Worm (Caenorhabditis elegans) whole organism, dauer: Measurements from ENCODE around the gene fipr-8.

ENCODE experiments used
- unc-62 ChIP-seq: sonication (generic microtip); optimal IDR thresholded peaks from 2 replicates; lab custom pipeline; 2017; ENCODE audit warnings: missing biosample characterization, missing genetic modification reagents, missing genetic modification characterization

Gene fipr-8

ce11 chrV:10228360-10228759 lies 11.4 kb downstream of the fipr-8 start, which contains the start of gene fipr-4:
Gene fipr-4, minus strand, starts transcription at chrV:10228460.
- no peak for TF ChIP-seq unc-62 (GFP tag; lab: Kevin White, UChicago)

- no peak for TF ChIP-seq unc-62 (GFP tag; lab: Kevin White, UChicago)
These were observed 12.4 kb downstream of the fipr-8 start, which contains the start of gene ttr-19 for ce11 chrV:10227333-10227732. Gene ttr-19, minus strand, starts transcription at chrV:10227433.

ce11 chrV:10225610-10226009 lies 14.2 kb downstream of the fipr-8 start, which contains the start of gene daf-36:
Gene daf-36, minus strand, starts transcription at chrV:10225710.
- TF ChIP-seq unc-62 (GFP tag; lab: Kevin White, UChicago), result no peak

- no peak for TF ChIP-seq unc-62 (GFP tag; lab: Kevin White, UChicago)
These were observed 15.1 kb downstream of the fipr-8 start for ce11 chrV:10224619-10225018.

ce11 chrV:10222007-10222406 lies 17.8 kb downstream of the fipr-8 start, which contains the start of gene C12D8.20:
Gene C12D8.20, plus strand, starts transcription at chrV:10222307.
- TF ChIP-seq unc-62 (GFP tag; lab: Kevin White, UChicago), result no peak

- no peak for TF ChIP-seq unc-62 (GFP tag; lab: Kevin White, UChicago)
These were observed 18.4 kb downstream of the fipr-8 start, which contains the start of the genes fipr-5 and fipr-9 for ce11 chrV:10221317-10221716. Gene fipr-5, minus strand, starts transcription at chrV:10221417. Gene fipr-9, plus strand, starts transcription at chrV:10221662.

ce11 chrV:10220605-10221004 lies 19.2 kb downstream of the fipr-8 start, which contains the start of gene C12D8.13:
Gene C12D8.13, minus strand, starts transcription at chrV:10220705.
- no peak for TF ChIP-seq unc-62 (GFP tag; lab: Kevin White, UChicago)

- no peak for TF ChIP-seq unc-62 (GFP tag; lab: Kevin White, UChicago)
These were observed 23.0 kb downstream of the fipr-8 start, which contains the start of gene ZK856.14 for ce11 chrV:10216724-10217123. Gene ZK856.14, plus strand, starts transcription at chrV:10217024.

- no peak for TF ChIP-seq unc-62 (GFP tag; lab: Kevin White, UChicago)
These were observed 27.1 kb downstream of the fipr-8 start, which contains the start of gene hpo-40 for ce11 chrV:10212627-10213026. Gene hpo-40, plus strand, starts transcription at chrV:10212927.

- TF ChIP-seq unc-62 (GFP tag; lab: Kevin White, UChicago), result no peak
These were observed 27.7 kb downstream of the fipr-8 start, which contains the start of gene zhit-3 for ce11 chrV:10212027-10212426. Gene zhit-3, minus strand, starts transcription at chrV:10212127.

- no peak for TF ChIP-seq unc-62 (GFP tag; lab: Kevin White, UChicago)
These were observed 29.5 kb downstream of the fipr-8 start, which contains the start of gene tftc-3 for ce11 chrV:10210244-10210643. Gene tftc-3, minus strand, starts transcription at chrV:10210344.

- TF ChIP-seq unc-62 (GFP tag; lab: Kevin White, UChicago), result no peak
These were observed 33.3 kb downstream of the fipr-8 start, which contains the start of gene rpc-25 for ce11 chrV:10206502-10206901. Gene rpc-25, minus strand, starts transcription at chrV:10206602.

ce11 chrV:10205483-10205882 lies 34.3 kb downstream of the fipr-8 start, which contains the start of gene ZK856.16:
Gene ZK856.16, minus strand, starts transcription at chrV:10205583.
- no peak for TF ChIP-seq unc-62 (GFP tag; lab: Kevin White, UChicago)

- no peak for TF ChIP-seq unc-62 (GFP tag; lab: Kevin White, UChicago)
These were observed 34.9 kb downstream of the fipr-8 start, which contains the start of the genes ZK856.19 and ZK856.11 for ce11 chrV:10204863-10205338. Gene ZK856.19, minus strand, starts transcription at chrV:10204913. Gene ZK856.11, minus strand, starts transcription at chrV:10204938.

ce11 chrV:10203435-10204009 lies 36.2 kb downstream of the fipr-8 start, which contains the start of gene chpf-1:
Gene chpf-1, minus strand, starts transcription at chrV:10203485.
- TF ChIP-seq unc-62 (GFP tag; lab: Kevin White, UChicago), result no peak

ce11 chrV:10202340-10202739 lies 37.4 kb downstream of the fipr-8 start:
- TF ChIP-seq unc-62 (GFP tag; lab: Kevin White, UChicago), result no peak
